Fruit fly (Drosophila melanogaster): ENCODE measurements around the gene RpL36A.

Gene RpL36A

dm6 chr2L:8084349-8085203, 41.9 kb upstream of the RpL36A start (continued):
- TF ChIP-seq CG4707 (GFP tag; optimal IDR thresholded peaks at IDR 0.05), result peak; percentile 76
- TF ChIP-seq unc-4 (GFP tag; IDR thresholded peaks at IDR 0.05; ENCODE audit: partially characterized antibody), result 0 out of 2 replicates have a peak, but pooled peaks have one; percentile 13
- no peak for TF ChIP-seq CG42726 (GFP tag; IDR thresholded peaks at IDR 0.05; ENCODE audit: partially characterized antibody)
- TF ChIP-seq CG9727 (GFP tag; optimal IDR thresholded peaks at IDR 0.05), result peak; percentile 30
- TF ChIP-seq mirr (GFP tag; optimal IDR thresholded peaks at IDR 0.05), result peak; percentile 44
- no peak for TF ChIP-seq CG10979 (tag; optimal IDR thresholded peaks at IDR 0.05)
- no peak for TF ChIP-seq Dfd (GFP tag; optimal IDR thresholded peaks at IDR 0.05)
- peak; percentile 87 for TF ChIP-seq grau (tag; optimal IDR thresholded peaks at IDR 0.05)
- TF ChIP-seq CG2875 (GFP tag; optimal IDR thresholded peaks at IDR 0.05), result no peak
- TF ChIP-seq row (GFP tag; IDR thresholded peaks at IDR 0.05), result peak; percentile 58
- TF ChIP-seq Rfx (GFP tag; IDR thresholded peaks at IDR 0.05), result peak; percentile 34; the same call in 1 of the 2 replicates
- TF ChIP-seq CG14441 (GFP tag; IDR thresholded peaks at IDR 0.05), result no peak
- no peak for TF ChIP-seq ara (GFP tag; IDR thresholded peaks at IDR 0.05)
- no peak for TF ChIP-seq Chrac-16 (GFP tag; optimal IDR thresholded peaks at IDR 0.05)
- no peak for TF ChIP-seq otp (GFP tag; IDR thresholded peaks at IDR 0.05)
- TF ChIP-seq hb (GFP tag; IDR thresholded peaks at IDR 0.05; ENCODE audit: partially characterized antibody), result no peak
- TF ChIP-seq CG7987 (GFP tag; optimal IDR thresholded peaks at IDR 0.05), result no peak
- no peak for TF ChIP-seq sna (GFP tag; IDR thresholded peaks at IDR 0.05; ENCODE audit: partially characterized antibody)
- peak; percentile 31 for TF ChIP-seq nom (GFP tag; optimal IDR thresholded peaks at IDR 0.05)
- TF ChIP-seq CG15601 (tag; optimal IDR thresholded peaks at IDR 0.05), result no peak
- peak; percentile 41; the same call in 1 of the 3 replicates for TF ChIP-seq sr (GFP tag; IDR thresholded peaks at IDR 0.05)
- TF ChIP-seq pzg (GFP tag; optimal IDR thresholded peaks at IDR 0.05), result peak; percentile 6
- peak; percentile 85 for TF ChIP-seq crol (GFP tag; IDR thresholded peaks at IDR 0.05)
- TF ChIP-seq CG10209 (GFP tag; optimal IDR thresholded peaks at IDR 0.05), result no peak
- TF ChIP-seq CG4360 (GFP tag; IDR thresholded peaks at IDR 0.05), result peak; percentile 74
- TF ChIP-seq CG1024 (GFP tag; IDR thresholded peaks at IDR 0.05), result no peak
- peak; percentile 87 for TF ChIP-seq gcm (GFP tag; optimal IDR thresholded peaks at IDR 0.05)
- TF ChIP-seq CG1603 (tag; optimal IDR thresholded peaks at IDR 0.05), result peak; percentile 6
- peak; percentile 42; the same call in 1 of the 3 replicates for TF ChIP-seq CG34422 (GFP tag; IDR thresholded peaks at IDR 0.05)
- TF ChIP-seq klu (GFP tag; IDR thresholded peaks at IDR 0.05), result no peak
- TF ChIP-seq CG2120 (GFP tag; optimal IDR thresholded peaks at IDR 0.05), result peak; percentile 46
- peak; percentile 21 for TF ChIP-seq cwo (GFP tag; optimal IDR thresholded peaks at IDR 0.05)
- no peak for TF ChIP-seq CG2889 (GFP tag; IDR thresholded peaks at IDR 0.05)
- 0 out of 3 replicates have a peak, but pooled peaks have one; percentile 25 for TF ChIP-seq ci (GFP tag; IDR thresholded peaks at IDR 0.05)
- peak; percentile 42; the same call in 1 of the 3 replicates for TF ChIP-seq Dbx (GFP tag; IDR thresholded peaks at IDR 0.05)
- TF ChIP-seq grn (GFP tag; optimal IDR thresholded peaks at IDR 0.05), result peak; percentile 75
- no peak for TF ChIP-seq Hr39 (optimal IDR thresholded peaks at IDR 0.05)
- peak; percentile 63 to 93 for TF ChIP-seq insv (GFP tag; optimal IDR thresholded peaks at IDR 0.05)
- TF ChIP-seq CG17359 (tag; optimal IDR thresholded peaks at IDR 0.05), result no peak
- peak; percentile 22 for TF ChIP-seq Dip3 (GFP tag; optimal IDR thresholded peaks at IDR 0.05)
- no peak for TF ChIP-seq gt (GFP tag; IDR thresholded peaks at IDR 0.05)
- no peak for TF ChIP-seq Abd-B (GFP tag; optimal IDR thresholded peaks at IDR 0.05)
- no peak for TF ChIP-seq inv (GFP tag; IDR thresholded peaks at IDR 0.05; ENCODE audit: partially characterized antibody)
- peak; percentile 11 for TF ChIP-seq kay (GFP tag; optimal IDR thresholded peaks at IDR 0.05)
- no peak for TF ChIP-seq CG14667 (GFP tag; IDR thresholded peaks at IDR 0.05)
- TF ChIP-seq sug (tag; optimal IDR thresholded peaks at IDR 0.05), result no peak
- no peak for TF ChIP-seq Ets97D (GFP tag; optimal IDR thresholded peaks at IDR 0.05)
- TF ChIP-seq jumu (GFP tag; optimal IDR thresholded peaks at IDR 0.05), result peak; percentile 11
- peak; percentile 36 for TF ChIP-seq CG12769 (tag; optimal IDR thresholded peaks at IDR 0.05)
